Worm (Caenorhabditis elegans): ENCODE results near the gene stdh-4.

stdh-4 gene

ce11 chrV:8594105-8594964 is 45.2 kb downstream of the stdh-4 start, which contains the start of gene tag-196 (continued):
- no peak for TF ChIP-seq Y116A8C.19 (tag; optimal IDR thresholded peaks at IDR 0.05; ENCODE audit: borderline replicate concordance)
- no peak for TF ChIP-seq fos-1 (tag; optimal IDR thresholded peaks at IDR 0.05)
- no peak for TF ChIP-seq skn-1 (tag; optimal IDR thresholded peaks at IDR 0.05)
- no peak for TF ChIP-seq lin-13 (GFP tag; optimal IDR thresholded peaks at IDR 0.05)
- TF ChIP-seq elt-2 (tag; optimal IDR thresholded peaks at IDR 0.05), result no peak
- peak; percentile 68 for TF ChIP-seq nhr-71 (tag; optimal IDR thresholded peaks at IDR 0.05)
- peak in 1 of 2 experiments; percentile 18 for TF ChIP-seq mdl-1 (tag; optimal IDR thresholded peaks at IDR 0.05)
- no peak for TF ChIP-seq ceh-63 (GFP tag; optimal IDR thresholded peaks at IDR 0.05)
- no peak for TF ChIP-seq nhr-90 (tag; optimal IDR thresholded peaks at IDR 0.05; ENCODE audit: poor library complexity)
- no peak for TF ChIP-seq mep-1 (tag; optimal IDR thresholded peaks at IDR 0.05)
- TF ChIP-seq pag-3 (tag; optimal IDR thresholded peaks at IDR 0.05; ENCODE audit: borderline replicate concordance, insufficient read depth), result peak; percentile 44
- TF ChIP-seq ceh-82 (tag; optimal IDR thresholded peaks at IDR 0.05), result no peak
- TF ChIP-seq efl-3 (GFP tag; optimal IDR thresholded peaks at IDR 0.05), result no peak
- TF ChIP-seq ceh-8 (GFP tag; optimal IDR thresholded peaks at IDR 0.05), result no peak
- TF ChIP-seq zip-4 (GFP tag; optimal IDR thresholded peaks at IDR 0.05), result no peak
- TF ChIP-seq F16B12.6 (tag; optimal IDR thresholded peaks at IDR 0.05), result no peak
- no peak for TF ChIP-seq mab-9 (GFP tag; IDR thresholded peaks at IDR 0.05)
- no peak for TF ChIP-seq hpl-2 (GFP tag; optimal IDR thresholded peaks at IDR 0.05)
- peak; percentile 38 to 41 for TF ChIP-seq lsy-2 (tag; optimal IDR thresholded peaks at IDR 0.05)
- TF ChIP-seq jun-1 (tag; optimal IDR thresholded peaks at IDR 0.05), result no peak
- no peak for TF ChIP-seq hlh-17 (GFP tag; optimal IDR thresholded peaks at IDR 0.05; ENCODE audit: borderline replicate concordance)
- peak; percentile 76 for TF ChIP-seq lin-14 (GFP tag; optimal IDR thresholded peaks at IDR 0.05)
- TF ChIP-seq C16A3.4 (tag; optimal IDR thresholded peaks at IDR 0.05), result no peak
- no peak for TF ChIP-seq nhr-28 (tag; optimal IDR thresholded peaks at IDR 0.05)
- TF ChIP-seq egl-13 (tag; optimal IDR thresholded peaks at IDR 0.05), result no peak
- no peak for TF ChIP-seq fkh-4 (tag; optimal IDR thresholded peaks at IDR 0.05; ENCODE audit: borderline replicate concordance)
- TF ChIP-seq alr-1 (tag; optimal IDR thresholded peaks at IDR 0.05; ENCODE audit: borderline replicate concordance), result no peak
- TF ChIP-seq mef-2 (tag; optimal IDR thresholded peaks at IDR 0.05), result no peak

DNA sequence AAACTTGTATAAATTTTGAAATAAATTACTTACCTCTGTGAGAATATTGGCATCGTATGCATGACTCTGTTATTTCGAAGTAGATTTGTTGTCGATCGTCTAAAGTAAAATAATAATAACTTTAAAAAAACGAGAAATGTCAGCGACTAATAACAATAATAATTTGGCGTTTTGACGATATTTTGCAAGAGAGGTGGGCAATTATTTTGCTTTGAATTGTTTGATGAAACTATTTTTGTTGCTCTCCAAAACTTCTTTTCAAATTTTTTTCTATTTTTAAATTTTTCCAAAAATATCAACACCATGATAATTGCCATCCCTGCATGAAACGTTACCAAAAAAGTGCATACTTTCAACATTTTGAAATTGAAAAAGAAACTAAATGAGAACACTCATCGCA is 50.1 kb downstream of the stdh-4 start, which contains the start of gene F41E6.7:
F41E6.7 (minus strand) TSS at position 101 of the 400 bp plus-strand sequence.
- TF ChIP-seq C34B4.2 (tag; optimal IDR thresholded peaks at IDR 0.05) (no peak), lin-35 (GFP tag; optimal IDR thresholded peaks at IDR 0.05) (no peak), C16A3.4 (tag; optimal IDR thresholded peaks at IDR 0.05) (no peak), nhr-85 (tag) (no peak), nhr-84 (tag; optimal IDR thresholded peaks at IDR 0.05) (no peak), ces-1 (GFP tag; optimal IDR thresholded peaks at IDR 0.05) (no peak)

DNA sequence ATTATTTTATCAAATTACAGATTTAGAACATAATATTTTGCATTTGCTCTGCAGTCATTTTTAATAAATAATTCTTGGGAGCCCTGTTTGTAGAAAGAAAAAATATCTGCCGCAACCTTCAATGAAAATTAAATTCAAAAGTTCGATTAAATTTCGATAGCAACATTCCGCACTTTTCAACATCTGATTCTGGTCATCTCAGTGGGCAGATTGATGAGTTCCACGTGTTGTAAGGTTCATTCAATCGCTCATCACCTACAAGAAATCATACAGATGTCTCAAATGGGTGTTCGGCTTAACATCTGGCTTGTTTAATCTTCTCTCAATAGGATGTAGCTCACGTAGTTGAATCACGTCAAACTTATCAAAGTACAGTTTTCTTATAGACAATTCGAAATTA is 50.9 kb downstream of the stdh-4 start:
- TF ChIP-seq pqm-1 (tag; optimal IDR thresholded peaks at IDR 0.05) (no peak), dsc-1 (tag; optimal IDR thresholded peaks at IDR 0.05) (peak; percentile 98), nhr-76 (tag; optimal IDR thresholded peaks at IDR 0.05) (no peak), ztf-4 (tag; optimal IDR thresholded peaks at IDR 0.05) (no peak), nhr-77 (tag; optimal IDR thresholded peaks at IDR 0.05) (no peak), tbx-2 (tag; optimal IDR thresholded peaks at IDR 0.05) (no peak), tlp-1 (tag; optimal IDR thresholded peaks at IDR 0.05) (no peak), fkh-4 (tag; optimal IDR thresholded peaks at IDR 0.05; ENCODE audit: borderline replicate concordance) (peak; percentile 92), C34B4.2 (tag; optimal IDR thresholded peaks at IDR 0.05) (no peak)

Data from whole organism, L1 larva.